Worm (Caenorhabditis elegans) whole organism, early embryonic: ENCODE measurements around the gene F53B1.8.

Experiments used
- F13C5.2 ChIP-seq: sonication (generic microtip); optimal IDR thresholded peaks from 2 replicates; lab custom pipeline; 2017; ENCODE audit warnings: mild to moderate bottlenecking, missing genetic modification characterization, inconsistent platforms, missing compliant biosample characterization

The F53B1.8 gene

ce11 chrX:2074055-2074454, 56.0 kb downstream of the F53B1.8 start, which contains the start of gene txdc-12.2:
Gene txdc-12.2, plus strand, starts transcription at chrX:2074450.
- TF ChIP-seq F13C5.2 (tag; lab: Kevin White, UChicago), result no peak
